Worm (Caenorhabditis elegans) whole organism, L4/young adult: ENCODE measurements around the gene T04B2.8.

Source experiments
- W03F9.2 ChIP-seq: fragments of 150-350 bp; optimal IDR thresholded peaks from 2 replicates; lab custom pipeline; 2014; ENCODE audit warnings: missing biosample characterization, missing genetic modification characterization
- dao-5 ChIP-seq: sonication (generic microtip); optimal IDR thresholded peaks from 2 replicates; lab custom pipeline; 2016; ENCODE audit warnings: missing genotype, missing genetic modification characterization, moderate library complexity, missing compliant biosample characterization
- him-1 ChIP-seq: sonication (generic microtip); optimal IDR thresholded peaks from 2 replicates; lab custom pipeline; 2016; ENCODE audit warnings: missing genotype, missing genetic modification reagents, missing genetic modification characterization, missing compliant biosample characterization

The T04B2.8 gene

ce11 chrIV:10068266-10068665 is 17.3 kb upstream of the T04B2.8 start:
- TF ChIP-seq dao-5 (tag; lab: Kevin White, UChicago): no peak
- TF ChIP-seq him-1: no peak
- no peak for TF ChIP-seq W03F9.2 (tag; lab: Kevin White, UChicago)

- no peak for TF ChIP-seq him-1
- no peak for TF ChIP-seq dao-5 (tag; lab: Kevin White, UChicago)
- TF ChIP-seq W03F9.2 (tag; lab: Kevin White, UChicago): no peak
Observed at ce11 chrIV:10067541-10067940, 16.6 kb upstream of the T04B2.8 start, which contains the start of gene cwn-2. TSS of gene cwn-2 (plus strand) at chrIV:10067816.

- TF ChIP-seq him-1: no peak
- no peak for TF ChIP-seq dao-5 (tag; lab: Kevin White, UChicago)
- no peak for TF ChIP-seq W03F9.2 (tag; lab: Kevin White, UChicago)
Observed at ce11 chrIV:10066456-10066855, 15.5 kb upstream of the T04B2.8 start.

ce11 chrIV:10065159-10065558 is 14.2 kb upstream of the T04B2.8 start:
- TF ChIP-seq W03F9.2 (tag; lab: Kevin White, UChicago) (no peak), him-1 (no peak), dao-5 (tag; lab: Kevin White, UChicago) (no peak)

ce11 chrIV:10063941-10064340 is 13.0 kb upstream of the T04B2.8 start:
- no peak for TF ChIP-seq dao-5 (tag; lab: Kevin White, UChicago)
- TF ChIP-seq W03F9.2 (tag; lab: Kevin White, UChicago): no peak
- TF ChIP-seq him-1: no peak

- TF ChIP-seq him-1 (no peak), W03F9.2 (tag; lab: Kevin White, UChicago) (no peak), dao-5 (tag; lab: Kevin White, UChicago) (no peak)
Observed at ce11 chrIV:10062728-10063127, 11.7 kb upstream of the T04B2.8 start, which contains the start of gene ipla-7. TSS of gene ipla-7 (minus strand) at chrIV:10062849.

ce11 chrIV:10060795-10061194 is 9.8 kb upstream of the T04B2.8 start:
- TF ChIP-seq him-1 (no peak), dao-5 (tag; lab: Kevin White, UChicago) (no peak), W03F9.2 (tag; lab: Kevin White, UChicago) (no peak)

- TF ChIP-seq W03F9.2 (tag; lab: Kevin White, UChicago) (no peak), him-1 (no peak), dao-5 (tag; lab: Kevin White, UChicago) (no peak)
Observed at ce11 chrIV:10059175-10059574, 8.2 kb upstream of the T04B2.8 start.

- TF ChIP-seq dao-5 (tag; lab: Kevin White, UChicago) (no peak), W03F9.2 (tag; lab: Kevin White, UChicago) (no peak), him-1 (no peak)
Observed at ce11 chrIV:10056138-10056537, 5.2 kb upstream of the T04B2.8 start, which contains the start of gene T04B2.7. TSS of gene T04B2.7 (minus strand) at chrIV:10056238.

ce11 chrIV:10053550-10053949 is 2.6 kb upstream of the T04B2.8 start, which contains the start of gene srv-12:
TSS of gene srv-12 (minus strand) at chrIV:10053650.
- TF ChIP-seq him-1 (no peak), W03F9.2 (tag; lab: Kevin White, UChicago) (no peak), dao-5 (tag; lab: Kevin White, UChicago) (no peak)

ce11 chrIV:10048268-10048667 is 2.7 kb downstream of the T04B2.8 start:
- TF ChIP-seq W03F9.2 (tag; lab: Kevin White, UChicago) (no peak), him-1 (no peak)

ce11 chrIV:10047108-10047507 is 3.9 kb downstream of the T04B2.8 start, which contains the start of gene T04B2.3:
TSS of gene T04B2.3 (plus strand) at chrIV:10047408.
- TF ChIP-seq W03F9.2 (tag; lab: Kevin White, UChicago): no peak
- TF ChIP-seq him-1: no peak
- TF ChIP-seq dao-5 (tag; lab: Kevin White, UChicago): no peak

- no peak for TF ChIP-seq him-1
- TF ChIP-seq W03F9.2 (tag; lab: Kevin White, UChicago): no peak
Observed at ce11 chrIV:10046005-10046404, 5.0 kb downstream of the T04B2.8 start.

- TF ChIP-seq him-1: no peak
- no peak for TF ChIP-seq W03F9.2 (tag; lab: Kevin White, UChicago)
- TF ChIP-seq dao-5 (tag; lab: Kevin White, UChicago): no peak
Observed at ce11 chrIV:10042881-10043280, 8.1 kb downstream of the T04B2.8 start, which contains the start of gene frk-1. TSS of gene frk-1 (plus strand) at chrIV:10043181.

ce11 chrIV:10040803-10041202 is 10.2 kb downstream of the T04B2.8 start, which contains the start of gene dhs-31:
TSS of gene dhs-31 (minus strand) at chrIV:10040903.
- TF ChIP-seq dao-5 (tag; lab: Kevin White, UChicago) (no peak), him-1 (no peak), W03F9.2 (tag; lab: Kevin White, UChicago) (no peak)
